Worm (Caenorhabditis elegans) whole organism, L4/young adult: Measurements from ENCODE around the gene mep-1.

Experiments
- W03F9.2 ChIP-seq: fragments of 150-350 bp; optimal IDR thresholded peaks from 2 replicates; lab custom pipeline; 2014; ENCODE audit warnings: missing biosample characterization, missing genetic modification characterization
- him-1 ChIP-seq: sonication (generic microtip); optimal IDR thresholded peaks from 2 replicates; lab custom pipeline; 2016; ENCODE audit warnings: missing genotype, missing genetic modification reagents, missing genetic modification characterization, missing compliant biosample characterization

DNA sequence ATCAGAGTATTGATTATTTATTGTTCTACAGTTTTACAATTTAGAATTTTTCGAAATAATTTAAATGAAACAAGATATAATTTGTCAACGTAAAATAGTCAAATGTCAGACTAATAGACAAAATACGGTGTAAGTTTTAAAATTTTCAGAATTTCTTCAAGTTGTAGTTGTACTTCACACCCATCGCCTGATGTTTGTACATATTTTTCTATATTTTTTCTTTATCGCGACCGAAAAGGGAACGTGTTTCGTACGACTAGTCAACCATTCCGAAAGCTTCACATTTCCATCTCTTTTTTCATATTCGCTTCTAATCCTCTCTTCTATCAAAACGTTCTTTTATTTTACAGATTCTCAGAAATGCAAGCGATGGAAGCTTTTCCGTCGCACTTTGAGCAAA is 20.0 kb upstream of the mep-1 start, which contains the start of gene twk-25:
- no peak for TF ChIP-seq W03F9.2 (tag; lab: Kevin White, UChicago)
- TF ChIP-seq him-1 (tag; lab: Kevin White, UChicago) = no peak
